Fruit fly (Drosophila melanogaster): ENCODE data around the gene CG12617.

The CG12617 gene

dm6 chr2L:20287189-20287588 lies 7.3 kb upstream of the CG12617 start (continued):
- TF ChIP-seq Atf6 (GFP tag; IDR thresholded peaks at IDR 0.05) (0 out of 2 replicates have a peak, but pooled peaks have one; percentile 24), Bgb (GFP tag; IDR thresholded peaks at IDR 0.05; ENCODE audit: partially characterized antibody) (no peak), CG9932 (GFP tag; IDR thresholded peaks at IDR 0.05) (no peak), CG15479 (GFP tag; optimal IDR thresholded peaks at IDR 0.05) (peak; percentile 42), Atf3 (GFP tag; optimal IDR thresholded peaks at IDR 0.05) (peak; percentile 59), br (optimal IDR thresholded peaks at IDR 0.05) (no peak), tin (GFP tag; optimal IDR thresholded peaks at IDR 0.05) (no peak), lola (GFP tag; optimal IDR thresholded peaks at IDR 0.05) (no peak), Rx (GFP tag; IDR thresholded peaks at IDR 0.05) (0 out of 2 replicates have a peak, but pooled peaks have one; percentile 10), CG17186 (GFP tag; optimal IDR thresholded peaks at IDR 0.05) (peak; percentile 57), CrebB (tag; optimal IDR thresholded peaks at IDR 0.05) (peak; percentile 77), HLHmδ (GFP tag; optimal IDR thresholded peaks at IDR 0.05) (peak; percentile 96), CG43689 (GFP tag; IDR thresholded peaks at IDR 0.05) (peak; percentile 27; the same call in 1 of the 2 replicates), repo (GFP tag; optimal IDR thresholded peaks at IDR 0.05) (no peak), Sox100B (GFP tag; optimal IDR thresholded peaks at IDR 0.05) (peak; percentile 43), CG17359 (tag; optimal IDR thresholded peaks at IDR 0.05) (peak; percentile 45), Ada2b (GFP tag; IDR thresholded peaks at IDR 0.05) (no peak), MESR4 (GFP tag; optimal IDR thresholded peaks at IDR 0.05) (peak; percentile 1), Sox102F (GFP tag; optimal IDR thresholded peaks at IDR 0.05) (no peak), CG7839 (tag; optimal IDR thresholded peaks at IDR 0.05) (no peak), CG13424 (tag; optimal IDR thresholded peaks at IDR 0.05) (peak; percentile 31), hth (optimal IDR thresholded peaks at IDR 0.05) (no peak), CG10147 (GFP tag; optimal IDR thresholded peaks at IDR 0.05) (no peak), CG13123 (GFP tag; optimal IDR thresholded peaks at IDR 0.05) (peak; percentile 38), CG6813 (GFP tag; optimal IDR thresholded peaks at IDR 0.05) (peak; percentile 77), Dll (GFP tag; IDR thresholded peaks at IDR 0.05; ENCODE audit: partially characterized antibody) (no peak), Dad (GFP tag; optimal IDR thresholded peaks at IDR 0.05) (no peak), Elba2 (GFP tag; optimal IDR thresholded peaks at IDR 0.05) (peak; percentile 43), fru (optimal IDR thresholded peaks at IDR 0.05) (no peak), CG12659 (GFP tag; optimal IDR thresholded peaks at IDR 0.05) (peak; percentile 54), ranshi (GFP tag; IDR thresholded peaks at IDR 0.05) (peak; percentile 46; the same call in 1 of the 2 replicates), CG12155 (GFP tag; optimal IDR thresholded peaks at IDR 0.05) (no peak), pho (GFP tag; optimal IDR thresholded peaks at IDR 0.05) (no peak), CG7928 (GFP tag; optimal IDR thresholded peaks at IDR 0.05) (peak; percentile 3), salm (tag; optimal IDR thresholded peaks at IDR 0.05) (peak; percentile 31), CG13296 (GFP tag; optimal IDR thresholded peaks at IDR 0.05) (peak; percentile 49), zen (tag; optimal IDR thresholded peaks at IDR 0.05) (peak; percentile 70), BtbVII (GFP tag; optimal IDR thresholded peaks at IDR 0.05) (peak; percentile 65), HLH4C (GFP tag; IDR thresholded peaks at IDR 0.05; ENCODE audit: partially characterized antibody) (no peak), zfh1 (GFP tag; IDR thresholded peaks at IDR 0.05) (peak; percentile 80), CG15073 (GFP tag; optimal IDR thresholded peaks at IDR 0.05) (no peak), CG1647 (GFP tag; optimal IDR thresholded peaks at IDR 0.05) (no peak), mld (GFP tag; IDR thresholded peaks at IDR 0.05; ENCODE audit: partially characterized antibody) (no peak), dan (GFP tag; IDR thresholded peaks at IDR 0.05) (no peak), CG2875 (GFP tag; optimal IDR thresholded peaks at IDR 0.05) (peak; percentile 81), Gug (GFP tag; IDR thresholded peaks at IDR 0.05) (no peak), ttk (GFP tag; IDR thresholded peaks at IDR 0.05) (no peak), HLH3B (GFP tag; IDR thresholded peaks at IDR 0.05) (peak; percentile 19; the same call in 1 of the 2 replicates), her (GFP tag; optimal IDR thresholded peaks at IDR 0.05) (peak; percentile 4), CG34224 (GFP tag; IDR thresholded peaks at IDR 0.05; ENCODE audit: partially characterized antibody) (no peak), nau (GFP tag; optimal IDR thresholded peaks at IDR 0.05) (peak; percentile 56)
